Worm (Caenorhabditis elegans) whole organism, L3 larva: ENCODE measurements around the gene ints-9.

Source experiments
- R02D3.7 ChIP-seq: fragments of 150-350 bp; optimal IDR thresholded peaks from 2 replicates; lab custom pipeline; 2014; ENCODE audit warnings: missing biosample characterization, missing genetic modification characterization
- ZK546.5 ChIP-seq: sonication (generic microtip); optimal IDR thresholded peaks from 2 replicates; lab custom pipeline; 2017; ENCODE audit warnings: missing biosample characterization, missing genetic modification characterization
- aly-2 ChIP-seq: fragments of 150-350 bp; optimal IDR thresholded peaks from 2 replicates; lab custom pipeline; 2014; ENCODE audit warnings: missing biosample characterization, missing genetic modification characterization
- ama-1 ChIP-seq: fragments of 150-350 bp; optimal IDR thresholded peaks from 2 replicates; lab custom pipeline; 2018
- ceh-82 ChIP-seq: fragments of 150-350 bp; optimal IDR thresholded peaks from 2 replicates; lab custom pipeline; 2014; ENCODE audit warnings: missing biosample characterization, missing genetic modification characterization
- egl-27 ChIP-seq: sonication (generic microtip); optimal IDR thresholded peaks from 4 replicates; lab custom pipeline; 2017; ENCODE audit warnings: missing biosample characterization, missing genetic modification reagents, missing genetic modification characterization
- egl-5 ChIP-seq: fragments of 150-350 bp; optimal IDR thresholded peaks from 2 replicates; lab custom pipeline; 2017; ENCODE audit warnings: missing biosample characterization, missing genetic modification reagents, missing genetic modification characterization, inconsistent platforms
- elt-1 ChIP-seq: fragments of 150-350 bp; optimal IDR thresholded peaks from 2 replicates; lab custom pipeline; 2014; ENCODE audit warnings: missing biosample characterization, missing genetic modification characterization
- elt-2 ChIP-seq: sonication (generic microtip); optimal IDR thresholded peaks from 2 replicates; lab custom pipeline; 2016; ENCODE audit warnings: missing genetic modification reagents, mild to moderate bottlenecking, missing genetic modification characterization, missing compliant biosample characterization
- elt-3 ChIP-seq, 3 experiments: fragments of 150-350 bp in 1 of 3; sonication (generic microtip) in 2 of 3; optimal IDR thresholded peaks; 2 replicates in 2 of 3; 4 replicates in 1 of 3; lab custom pipeline; 2014 to 2017; ENCODE audit warnings: missing biosample characterization in 3 of 3, missing genetic modification characterization in 3 of 3
- fkh-10 ChIP-seq: sonication (generic microtip); optimal IDR thresholded peaks from 2 replicates; lab custom pipeline; 2017; ENCODE audit warnings: missing biosample characterization, missing genetic modification reagents, missing genetic modification characterization
- fkh-2 ChIP-seq: fragments of 150-350 bp; optimal IDR thresholded peaks from 2 replicates; lab custom pipeline; 2014; ENCODE audit warnings: missing biosample characterization, missing genetic modification reagents, missing genetic modification characterization
- fos-1 ChIP-seq: fragments of 150-350 bp; optimal IDR thresholded peaks from 2 replicates; lab custom pipeline; 2014; ENCODE audit warnings: missing biosample characterization, missing genetic modification characterization
- hmg-11 ChIP-seq: sonication (generic microtip); optimal IDR thresholded peaks from 2 replicates; lab custom pipeline; 2016; ENCODE audit warnings: missing genetic modification characterization, missing compliant biosample characterization
- jun-1 ChIP-seq: fragments of 150-350 bp; optimal IDR thresholded peaks from 2 replicates; lab custom pipeline; 2014; ENCODE audit warnings: missing biosample characterization, missing genetic modification reagents, missing genetic modification characterization
- lsy-12 ChIP-seq: sonication (generic microtip); optimal IDR thresholded peaks from 2 replicates; lab custom pipeline; 2016; ENCODE audit warnings: mild to moderate bottlenecking, missing genetic modification characterization, missing compliant biosample characterization
- mdl-1 ChIP-seq: fragments of 150-350 bp; optimal IDR thresholded peaks from 2 replicates; lab custom pipeline; 2014; ENCODE audit warnings: missing biosample characterization, missing genetic modification characterization
- mml-1 ChIP-seq: fragments of 150-350 bp; sonication (generic microtip); optimal IDR thresholded peaks from 3 replicates; lab custom pipeline; 2014; ENCODE audit warnings: missing biosample characterization, missing genetic modification characterization
- nhr-11 ChIP-seq: fragments of 150-350 bp; optimal IDR thresholded peaks from 2 replicates; lab custom pipeline; 2014; ENCODE audit warnings: missing biosample characterization, missing genetic modification characterization
- nhr-12 ChIP-seq: fragments of 150-350 bp; optimal IDR thresholded peaks from 2 replicates; lab custom pipeline; 2014; ENCODE audit warnings: missing biosample characterization, missing genetic modification characterization
- nhr-23 ChIP-seq: fragments of 150-350 bp; optimal IDR thresholded peaks from 2 replicates; lab custom pipeline; 2014; ENCODE audit warnings: missing biosample characterization, missing genetic modification reagents, missing genetic modification characterization
- nhr-237 ChIP-seq: fragments of 150-350 bp; optimal IDR thresholded peaks from 2 replicates; lab custom pipeline; 2014; ENCODE audit warnings: missing biosample characterization, missing genetic modification characterization
- nhr-25 ChIP-seq: sonication (generic microtip); optimal IDR thresholded peaks from 2 replicates; lab custom pipeline; 2017; ENCODE audit warnings: missing biosample characterization, missing genetic modification characterization
- nhr-28 ChIP-seq: fragments of 150-350 bp; optimal IDR thresholded peaks from 2 replicates; lab custom pipeline; 2014; ENCODE audit warnings: missing biosample characterization, missing genetic modification characterization
- nhr-43 ChIP-seq: sonication (generic microtip); optimal IDR thresholded peaks from 2 replicates; lab custom pipeline; 2016; ENCODE audit warnings: mild to moderate bottlenecking, missing genetic modification characterization, missing compliant biosample characterization; ENCODE audit not compliant: poor library complexity, severe bottlenecking
- nhr-67 ChIP-seq: fragments of 150-350 bp; optimal IDR thresholded peaks from 2 replicates; lab custom pipeline; 2014; ENCODE audit warnings: missing biosample characterization, missing genetic modification characterization
- nhr-76 ChIP-seq: fragments of 150-350 bp; sonication (generic microtip); optimal IDR thresholded peaks from 5 replicates; lab custom pipeline; 2014; ENCODE audit warnings: missing biosample characterization, missing genetic modification characterization
- nhr-77 ChIP-seq: fragments of 150-350 bp; optimal IDR thresholded peaks from 2 replicates; lab custom pipeline; 2014; ENCODE audit warnings: missing biosample characterization, missing genetic modification characterization
- pha-4 ChIP-seq: fragments of 150-350 bp; optimal IDR thresholded peaks from 2 replicates; lab custom pipeline; 2014; ENCODE audit warnings: missing biosample characterization, missing genetic modification reagents, missing genetic modification characterization
- pqm-1 ChIP-seq: fragments of 150-350 bp; optimal IDR thresholded peaks from 2 replicates; lab custom pipeline; 2017; ENCODE audit warnings: missing biosample characterization, missing genetic modification characterization, inconsistent platforms
- snpc-4 ChIP-seq: fragments of 150-350 bp; optimal IDR thresholded peaks from 2 replicates; lab custom pipeline; 2014; ENCODE audit warnings: missing biosample characterization, missing genetic modification characterization
- tbx-2 ChIP-seq: sonication (generic microtip); optimal IDR thresholded peaks from 2 replicates; lab custom pipeline; 2016; ENCODE audit warnings: mild to moderate bottlenecking, missing genetic modification characterization, missing compliant biosample characterization
- unc-62 ChIP-seq: fragments of 150-350 bp; sonication (generic microtip); optimal IDR thresholded peaks from 4 replicates; lab custom pipeline; 2014; ENCODE audit warnings: missing biosample characterization, missing genetic modification reagents, missing genetic modification characterization
- zag-1 ChIP-seq: fragments of 150-350 bp; optimal IDR thresholded peaks from 2 replicates; lab custom pipeline; 2014; ENCODE audit warnings: missing biosample characterization, missing genetic modification characterization
- ztf-11 ChIP-seq: fragments of 150-350 bp; optimal IDR thresholded peaks from 2 replicates; lab custom pipeline; 2014; ENCODE audit warnings: missing biosample characterization, missing genetic modification characterization
- ztf-4 ChIP-seq: fragments of 150-350 bp; optimal IDR thresholded peaks from 2 replicates; lab custom pipeline; 2014; ENCODE audit warnings: missing biosample characterization, missing genetic modification characterization

The ints-9 gene

DNA sequence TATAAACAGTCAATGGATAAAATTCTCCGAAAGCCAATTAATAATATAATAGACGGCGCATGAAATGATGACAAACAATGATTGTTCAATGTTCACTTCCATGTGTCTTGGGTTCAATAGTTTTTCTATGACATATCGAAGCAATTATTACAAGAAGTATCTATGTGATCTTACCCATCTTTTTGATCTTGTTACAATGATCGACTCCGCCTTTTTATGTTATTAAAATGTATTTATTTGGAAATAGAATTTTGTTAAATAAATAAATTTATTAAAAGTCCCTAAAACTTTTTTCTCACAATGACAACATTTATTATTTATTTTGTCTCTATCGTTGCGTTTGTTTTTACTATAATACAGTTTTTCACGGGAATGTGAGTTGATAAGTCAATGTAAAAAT is 45.8 kb upstream of the ints-9 start, which contains the start of gene swt-2:
Gene swt-2, plus strand, starts transcription at position 301 of the 400 bp plus-strand sequence.
- no peak for TF ChIP-seq elt-3 (tag; optimal IDR thresholded peaks at IDR 0.05; lab: Kevin White, UChicago)
- no peak for TF ChIP-seq nhr-43 (tag; lab: Kevin White, UChicago)
- no peak for TF ChIP-seq ZK546.5
- no peak for TF ChIP-seq nhr-25 (tag; lab: Kevin White, UChicago)
- TF ChIP-seq R02D3.7 (tag; lab: Kevin White, UChicago): no peak
- TF ChIP-seq nhr-28 (tag; lab: Kevin White, UChicago): no peak
- no peak for TF ChIP-seq ceh-82 (tag; lab: Kevin White, UChicago)
- no peak for TF ChIP-seq snpc-4
- no peak for TF ChIP-seq pqm-1 (tag; lab: Kevin White, UChicago)
- no peak for TF ChIP-seq nhr-23

- TF ChIP-seq jun-1 (tag; lab: Kevin White, UChicago): no peak
- no peak for TF ChIP-seq ZK546.5
- TF ChIP-seq R02D3.7 (tag; lab: Kevin White, UChicago): no peak
- TF ChIP-seq egl-5 (tag; lab: Kevin White, UChicago): no peak
- no peak for TF ChIP-seq lsy-12
- TF ChIP-seq nhr-77 (tag; lab: Kevin White, UChicago): no peak
- TF ChIP-seq ztf-11 (tag; lab: Kevin White, UChicago): no peak
- no peak for TF ChIP-seq ztf-4 (tag; lab: Kevin White, UChicago)
- TF ChIP-seq elt-3 (tag; optimal IDR thresholded peaks at IDR 0.05; lab: Kevin White, UChicago): no peak
- TF ChIP-seq pqm-1 (tag; lab: Kevin White, UChicago): no peak
- no peak for TF ChIP-seq mml-1 (tag; lab: Kevin White, UChicago)
- TF ChIP-seq nhr-237: no peak
- TF ChIP-seq nhr-67 (tag; lab: Kevin White, UChicago): no peak
Observed at ce11 chrV:7532947-7533346, 42.7 kb upstream of the ints-9 start, which contains the start of gene C54F6.3. Gene C54F6.3 (plus strand): TSS chrV:7533247.

DNA sequence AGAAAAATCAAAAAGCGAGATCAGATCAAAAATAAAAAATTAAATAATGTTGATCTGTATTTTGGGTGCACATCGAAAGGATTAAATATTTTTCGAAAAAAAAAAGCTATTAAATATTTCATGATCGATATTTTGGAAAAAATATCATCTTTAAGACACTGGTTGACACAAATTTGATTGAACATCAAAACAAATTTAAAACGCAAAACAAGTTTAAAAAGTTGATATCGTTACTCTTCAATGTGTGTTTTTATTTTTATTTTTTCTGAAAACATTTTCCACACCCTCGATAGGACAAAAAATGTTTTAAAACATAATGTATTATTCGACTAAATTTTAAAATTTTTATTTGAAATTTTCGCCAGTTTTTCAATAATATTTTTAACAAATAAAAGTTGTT is 37.6 kb upstream of the ints-9 start, which contains the start of gene C54F6.12:
Gene C54F6.12, minus strand, starts transcription at position 101 of the 400 bp plus-strand sequence.
- no peak for TF ChIP-seq elt-2 (tag; lab: Kevin White, UChicago)
- no peak for TF ChIP-seq tbx-2 (tag; lab: Kevin White, UChicago)
- no peak for TF ChIP-seq ztf-11 (tag; lab: Kevin White, UChicago)
- TF ChIP-seq nhr-12 (tag; lab: Kevin White, UChicago): no peak
- no peak for TF ChIP-seq nhr-43 (tag; lab: Kevin White, UChicago)
- no peak for TF ChIP-seq nhr-67 (tag; lab: Kevin White, UChicago)
- TF ChIP-seq unc-62 (GFP tag; lab: Kevin White, UChicago): no peak
- no peak for TF ChIP-seq mml-1 (tag; lab: Kevin White, UChicago)
- TF ChIP-seq ZK546.5: no peak
- no peak for TF ChIP-seq nhr-28 (tag; lab: Kevin White, UChicago)
- no peak for TF ChIP-seq zag-1 (tag; lab: Kevin White, UChicago)
- TF ChIP-seq elt-1: no peak
- TF ChIP-seq nhr-76 (tag; lab: Kevin White, UChicago): no peak
- TF ChIP-seq pqm-1 (tag; lab: Kevin White, UChicago): no peak
- no peak for TF ChIP-seq nhr-23
- TF ChIP-seq ama-1 (lab: Kevin White, UChicago): no peak
- no peak for TF ChIP-seq fkh-10 (GFP tag; lab: Kevin White, UChicago)
- no peak for TF ChIP-seq fkh-2 (tag; lab: Kevin White, UChicago)
- TF ChIP-seq hmg-11 (tag; lab: Kevin White, UChicago): no peak

DNA sequence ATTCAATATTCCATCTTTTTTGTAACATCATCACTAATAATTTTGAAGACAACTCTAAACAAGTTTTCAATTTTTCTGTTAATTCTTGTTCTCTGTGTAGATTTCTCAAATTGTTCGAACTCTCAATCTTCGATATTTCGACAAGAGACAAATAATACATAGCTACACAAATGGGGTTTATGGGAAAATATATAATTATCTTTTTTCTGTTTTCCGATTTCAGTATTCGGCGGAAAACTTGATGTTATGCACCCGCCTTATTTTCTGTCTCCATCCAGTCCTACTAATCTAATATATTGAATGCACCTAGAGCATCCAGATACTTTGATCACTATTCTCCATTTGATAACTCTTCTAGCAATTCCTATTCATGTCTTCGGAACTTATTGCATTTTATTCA is 36.6 kb upstream of the ints-9 start, which contains the start of gene srh-268:
Gene srh-268, plus strand, starts transcription at position 301 of the 400 bp plus-strand sequence.
- no peak for TF ChIP-seq mdl-1 (tag; lab: Kevin White, UChicago)
- TF ChIP-seq nhr-12 (tag; lab: Kevin White, UChicago): no peak
- TF ChIP-seq pha-4: no peak
- no peak for TF ChIP-seq hmg-11 (tag; lab: Kevin White, UChicago)
- no peak for TF ChIP-seq aly-2 (tag; lab: Kevin White, UChicago)
- TF ChIP-seq fos-1 (tag; lab: Kevin White, UChicago): no peak
- TF ChIP-seq nhr-11 (tag; lab: Kevin White, UChicago): no peak
- no peak for TF ChIP-seq fkh-10 (GFP tag; lab: Kevin White, UChicago)
- no peak for TF ChIP-seq egl-27 (tag; lab: Kevin White, UChicago)
